Worm (Caenorhabditis elegans) whole organism, midembryonic: ENCODE results near the gene T05A7.13.

Experiments used
- cog-1 ChIP-seq: sonication (generic microtip); optimal IDR thresholded peaks from 2 replicates; lab custom pipeline; 2016; ENCODE audit warnings: missing genetic modification characterization, missing compliant biosample characterization
- flt-1 ChIP-seq: fragments of 200-800 bp; sonication (Bioruptor generic); IDR thresholded peaks from 2 replicates; pipeline ENCODE4 v1.3.6; 2022; ENCODE audit warnings: missing genetic modification characterization, missing compliant biosample characterization
- klf-2 ChIP-seq: fragments of 200-800 bp; sonication (Bioruptor generic); conservative IDR thresholded peaks from 2 replicates; pipeline ENCODE4 v1.3.6; 2022; ENCODE audit warnings: missing genetic modification reagents, missing genetic modification characterization, missing compliant biosample characterization
- ref-1 ChIP-seq: fragments of 200-800 bp; sonication (Bioruptor generic); conservative IDR thresholded peaks from 2 replicates; pipeline ENCODE4 v1.3.6; 2022; ENCODE audit warnings: missing genetic modification reagents, missing genetic modification characterization, missing compliant biosample characterization
- tab-1 ChIP-seq: fragments of 200-800 bp; sonication (Bioruptor generic); IDR thresholded peaks from 2 replicates; pipeline ENCODE4 v1.3.6; 2022; ENCODE audit warnings: missing genetic modification characterization, missing compliant biosample characterization

ce11 chrII:4621650-4622049, 39.5 kb downstream of the T05A7.13 start, which contains the start of gene clec-139:
- TF ChIP-seq flt-1 (GFP tag; lab: Robert Waterston, UW): no peak
- TF ChIP-seq cog-1 (tag; lab: Kevin White, UChicago): no peak
- TF ChIP-seq ref-1 (GFP tag; lab: Robert Waterston, UW): no peak
- TF ChIP-seq klf-2 (GFP tag; lab: Robert Waterston, UW): no peak
- no peak for TF ChIP-seq tab-1 (GFP tag; lab: Robert Waterston, UW)
